Fruit fly (Drosophila melanogaster) whole organism, embryonic: ENCODE measurements around the gene Vps2.

Experiments
- Ada2b ChIP-seq: fragments of 200-800 bp; sonication (Bioruptor generic); IDR thresholded peaks from 2 replicates; pipeline ENCODE4 v1.3.6; 2022; ENCODE audit warnings: missing biosample characterization, missing genetic modification characterization
- Atf-2 ChIP-seq: fragments of 200-800 bp; sonication (Bioruptor generic); optimal IDR thresholded peaks from 2 replicates; lab custom pipeline; 2016; ENCODE audit warnings: missing biosample characterization, missing genetic modification characterization
- Blimp-1 ChIP-seq: fragments of 200-800 bp; sonication (Bioruptor generic); optimal IDR thresholded peaks from 3 replicates; lab custom pipeline; 2018; ENCODE audit warnings: missing biosample characterization, missing genetic modification characterization, mild to moderate bottlenecking, moderate library complexity, missing genetic modification reagents
- CG1024 ChIP-seq: fragments of 200-800 bp; sonication (Bioruptor generic); IDR thresholded peaks from 2 replicates; pipeline ENCODE4 v1.3.6; 2022; ENCODE audit warnings: missing biosample characterization, missing genetic modification characterization
- CG10959 ChIP-seq: fragments of 200-800 bp; sonication (Bioruptor generic); IDR thresholded peaks from 2 replicates; pipeline ENCODE4 v1.3.6; 2022; ENCODE audit warnings: missing biosample characterization, missing genetic modification characterization
- CG11456 ChIP-seq: fragments of 200-800 bp; sonication (Bioruptor generic); IDR thresholded peaks from 3 replicates; pipeline ENCODE4 v1.3.6; 2022; ENCODE audit warnings: missing biosample characterization, missing genetic modification characterization
- CG11695 ChIP-seq: fragments of 200-800 bp; sonication (Bioruptor generic); IDR thresholded peaks from 3 replicates; pipeline ENCODE4 v1.3.6; 2022; ENCODE audit warnings: missing biosample characterization, missing genetic modification characterization
- CG11723 ChIP-seq: fragments of 200-800 bp; sonication (Bioruptor generic); optimal IDR thresholded peaks from 2 replicates; lab custom pipeline; 2017; ENCODE audit warnings: missing biosample characterization, mild to moderate bottlenecking, missing genetic modification characterization
- CG12155 ChIP-seq: fragments of 200-800 bp; sonication (Bioruptor generic); optimal IDR thresholded peaks from 3 replicates; lab custom pipeline; 2016; ENCODE audit warnings: missing biosample characterization, missing genetic modification characterization
- CG12299 ChIP-seq: fragments of 200-800 bp; sonication (Bioruptor generic); optimal IDR thresholded peaks from 2 replicates; lab custom pipeline; 2018; ENCODE audit warnings: missing biosample characterization, mild to moderate bottlenecking, missing genetic modification characterization
- CG12659 ChIP-seq: fragments of 200-800 bp; sonication (Bioruptor generic); optimal IDR thresholded peaks from 3 replicates; lab custom pipeline; 2017; ENCODE audit warnings: mild to moderate bottlenecking, missing biosample characterization, missing genetic modification reagents, missing genetic modification characterization
- CG30020 ChIP-seq: fragments of 200-800 bp; optimal IDR thresholded peaks from 2 replicates; lab custom pipeline; 2019; ENCODE audit warnings: missing biosample characterization, mild to moderate bottlenecking, missing genetic modification characterization, moderate library complexity
- CG30403 ChIP-seq: fragments of 200-800 bp; sonication (Bioruptor generic); optimal IDR thresholded peaks from 3 replicates; lab custom pipeline; 2016; ENCODE audit warnings: missing biosample characterization, missing genetic modification characterization
- CG31224 ChIP-seq: fragments of 200-800 bp; sonication (Bioruptor generic); IDR thresholded peaks from 2 replicates; pipeline ENCODE4 v1.3.6; 2022; ENCODE audit warnings: missing biosample characterization, missing genetic modification characterization
- CG32767 ChIP-seq: fragments of 200-800 bp; sonication (Bioruptor generic); IDR thresholded peaks from 2 replicates; pipeline ENCODE4 v1.3.6; 2022; ENCODE audit warnings: missing biosample characterization, missing genetic modification characterization
- CG33213 ChIP-seq: fragments of 200-800 bp; sonication (Bioruptor generic); optimal IDR thresholded peaks from 3 replicates; lab custom pipeline; 2016; ENCODE audit warnings: missing biosample characterization, missing genetic modification characterization
- CG3838 ChIP-seq: fragments of 200-800 bp; sonication (Bioruptor generic); optimal IDR thresholded peaks from 3 replicates; lab custom pipeline; 2016; ENCODE audit warnings: missing biosample characterization, missing genetic modification characterization
- CG4360 ChIP-seq: fragments of 200-800 bp; sonication (Bioruptor generic); IDR thresholded peaks from 2 replicates; pipeline ENCODE4 v1.3.6; 2022; ENCODE audit warnings: missing biosample characterization, missing genetic modification characterization
- CG4820 ChIP-seq: fragments of 200-800 bp; sonication (Bioruptor generic); optimal IDR thresholded peaks from 3 replicates; lab custom pipeline; 2016; ENCODE audit warnings: missing biosample characterization, missing genetic modification characterization
- CG6254 ChIP-seq: fragments of 200-800 bp; sonication (Bioruptor generic); optimal IDR thresholded peaks from 3 replicates; lab custom pipeline; 2017; ENCODE audit warnings: mild to moderate bottlenecking, missing biosample characterization, missing genetic modification reagents, missing genetic modification characterization
- CG6854 ChIP-seq: fragments of 200-800 bp; sonication (Bioruptor generic); optimal IDR thresholded peaks from 3 replicates; lab custom pipeline; 2017; ENCODE audit warnings: missing biosample characterization, mild to moderate bottlenecking, missing genetic modification characterization
- CG7987 ChIP-seq: fragments of 200-800 bp; sonication (Bioruptor generic); optimal IDR thresholded peaks from 2 replicates; lab custom pipeline; 2018; ENCODE audit warnings: missing biosample characterization, mild to moderate bottlenecking, missing genetic modification characterization, moderate library complexity
- CG8765 ChIP-seq: fragments of 200-800 bp; sonication (Bioruptor generic); IDR thresholded peaks from 2 replicates; pipeline ENCODE4 v1.3.6; 2022; ENCODE audit warnings: missing biosample characterization, missing genetic modification characterization
- Chrac-16 ChIP-seq: fragments of 200-800 bp; sonication (Bioruptor generic); optimal IDR thresholded peaks from 3 replicates; lab custom pipeline; 2016; ENCODE audit warnings: missing biosample characterization, missing genetic modification characterization
- Dad ChIP-seq: fragments of 200-800 bp; sonication (Bioruptor generic); optimal IDR thresholded peaks from 3 replicates; lab custom pipeline; 2016; ENCODE audit warnings: missing biosample characterization, missing genetic modification characterization
- Dip3 ChIP-seq: fragments of 200-800 bp; sonication (Bioruptor generic); optimal IDR thresholded peaks from 3 replicates; lab custom pipeline; 2016; ENCODE audit warnings: missing biosample characterization, missing genetic modification characterization
- E2f1 ChIP-seq: fragments of 200-800 bp; sonication (Bioruptor generic); IDR thresholded peaks from 2 replicates; pipeline ENCODE4 v1.3.6; 2022; ENCODE audit warnings: missing biosample characterization, missing genetic modification characterization
- Fer2 ChIP-seq: fragments of 200-800 bp; sonication (Bioruptor generic); optimal IDR thresholded peaks from 2 replicates; lab custom pipeline; 2018; ENCODE audit warnings: missing biosample characterization, mild to moderate bottlenecking, missing genetic modification characterization, moderate library complexity
- Gug ChIP-seq: fragments of 200-800 bp; sonication (Bioruptor generic); IDR thresholded peaks from 4 replicates; pipeline ENCODE4 v1.3.6; 2022; ENCODE audit warnings: missing biosample characterization, missing genetic modification characterization
- HHEX ChIP-seq: fragments of 200-800 bp; sonication (Bioruptor generic); optimal IDR thresholded peaks from 3 replicates; lab custom pipeline; 2017; ENCODE audit warnings: missing biosample characterization, mild to moderate bottlenecking, missing genetic modification characterization, missing genetic modification reagents
- HmgD ChIP-seq: fragments of 200-800 bp; sonication (Bioruptor generic); optimal IDR thresholded peaks from 3 replicates; lab custom pipeline; 2016; ENCODE audit warnings: missing biosample characterization, missing genetic modification characterization
- Hr51 ChIP-seq, 2 experiments: fragments of 200-800 bp; sonication (Bioruptor generic); optimal IDR thresholded peaks; 2 replicates in 1 of 2; 3 replicates in 1 of 2; lab custom pipeline; 2016 to 2018; ENCODE audit warnings: missing biosample characterization in 2 of 2, missing genetic modification characterization in 2 of 2, mild to moderate bottlenecking in 1 of 2, moderate library complexity in 1 of 2
- Kr ChIP-seq: fragments of 200-800 bp; sonication (Bioruptor generic); optimal IDR thresholded peaks from 2 replicates; lab custom pipeline; 2017; ENCODE audit warnings: missing biosample characterization, mild to moderate bottlenecking, missing genetic modification characterization
- Lim3 ChIP-seq: fragments of 200-800 bp; sonication (Bioruptor generic); IDR thresholded peaks from 2 replicates; pipeline ENCODE4 v1.3.6; 2022; ENCODE audit warnings: missing biosample characterization, missing genetic modification characterization
- Myb ChIP-seq: fragments of 200-800 bp; sonication (Bioruptor generic); optimal IDR thresholded peaks from 2 replicates; lab custom pipeline; 2016; ENCODE audit warnings: missing biosample characterization, missing genetic modification characterization
- Ssrp ChIP-seq: fragments of 200-800 bp; sonication (Bioruptor generic); optimal IDR thresholded peaks from 2 replicates; lab custom pipeline; 2018; ENCODE audit warnings: missing biosample characterization, mild to moderate bottlenecking, missing genetic modification characterization, moderate library complexity
- Vsx1 ChIP-seq: fragments of 200-800 bp; sonication (Bioruptor generic); optimal IDR thresholded peaks from 2 replicates; lab custom pipeline; 2017; ENCODE audit warnings: missing biosample characterization, mild to moderate bottlenecking, missing genetic modification characterization, missing genetic modification reagents
- eyg ChIP-seq: fragments of 200-800 bp; sonication (Bioruptor generic); optimal IDR thresholded peaks from 3 replicates; lab custom pipeline; 2016; ENCODE audit warnings: missing biosample characterization, missing genetic modification characterization
- fd102C ChIP-seq: fragments of 200-800 bp; sonication (Bioruptor generic); optimal IDR thresholded peaks from 2 replicates; lab custom pipeline; 2018; ENCODE audit warnings: missing biosample characterization, mild to moderate bottlenecking, missing genetic modification characterization, moderate library complexity
- gcm ChIP-seq: fragments of 200-800 bp; sonication (Bioruptor generic); optimal IDR thresholded peaks from 2 replicates; lab custom pipeline; 2019; ENCODE audit warnings: missing biosample characterization, mild to moderate bottlenecking, missing genetic modification characterization, moderate library complexity
- gfzf ChIP-seq: fragments of 200-800 bp; sonication (Bioruptor generic); optimal IDR thresholded peaks from 2 replicates; lab custom pipeline; 2016; ENCODE audit warnings: missing biosample characterization, mild to moderate bottlenecking, missing genetic modification characterization, moderate library complexity
- kah ChIP-seq: fragments of 200-800 bp; sonication (Bioruptor generic); optimal IDR thresholded peaks from 2 replicates; lab custom pipeline; 2018; ENCODE audit warnings: missing biosample characterization, mild to moderate bottlenecking, missing genetic modification characterization
- mam ChIP-seq: fragments of 200-800 bp; sonication (Bioruptor generic); optimal IDR thresholded peaks from 3 replicates; lab custom pipeline; 2016; ENCODE audit warnings: missing biosample characterization, missing genetic modification characterization
- mld ChIP-seq: fragments of 200-800 bp; sonication (Bioruptor generic); IDR thresholded peaks from 3 replicates; pipeline ENCODE4 v1.3.6; 2022; ENCODE audit warnings: missing biosample characterization, missing genetic modification characterization; ENCODE audit not compliant: partially characterized antibody
- nom ChIP-seq: fragments of 200-800 bp; sonication (Bioruptor generic); optimal IDR thresholded peaks from 2 replicates; lab custom pipeline; 2017; ENCODE audit warnings: missing biosample characterization, missing genetic modification characterization, mild to moderate bottlenecking, moderate library complexity, missing genetic modification reagents
- sna ChIP-seq: fragments of 200-800 bp; sonication (Bioruptor generic); IDR thresholded peaks from 2 replicates; pipeline ENCODE4 v1.3.6; 2022; ENCODE audit warnings: missing biosample characterization, missing genetic modification characterization; ENCODE audit not compliant: partially characterized antibody
- tap ChIP-seq: fragments of 200-800 bp; optimal IDR thresholded peaks from 3 replicates; lab custom pipeline; 2019; ENCODE audit warnings: missing biosample characterization, mild to moderate bottlenecking, missing genetic modification characterization, moderate library complexity
- toy ChIP-seq: fragments of 200-800 bp; sonication (Bioruptor generic); IDR thresholded peaks from 2 replicates; pipeline ENCODE4 v1.3.6; 2022; ENCODE audit warnings: missing biosample characterization, missing genetic modification characterization
- unpg ChIP-seq: fragments of 200-800 bp; sonication (Bioruptor generic); optimal IDR thresholded peaks from 3 replicates; lab custom pipeline; 2018; ENCODE audit warnings: missing biosample characterization, mild to moderate bottlenecking, missing genetic modification characterization, moderate library complexity
- zf30C ChIP-seq: fragments of 200-800 bp; sonication (Bioruptor generic); optimal IDR thresholded peaks from 3 replicates; lab custom pipeline; 2018; ENCODE audit warnings: missing biosample characterization, mild to moderate bottlenecking, missing genetic modification characterization

The Vps2 gene

DNA sequence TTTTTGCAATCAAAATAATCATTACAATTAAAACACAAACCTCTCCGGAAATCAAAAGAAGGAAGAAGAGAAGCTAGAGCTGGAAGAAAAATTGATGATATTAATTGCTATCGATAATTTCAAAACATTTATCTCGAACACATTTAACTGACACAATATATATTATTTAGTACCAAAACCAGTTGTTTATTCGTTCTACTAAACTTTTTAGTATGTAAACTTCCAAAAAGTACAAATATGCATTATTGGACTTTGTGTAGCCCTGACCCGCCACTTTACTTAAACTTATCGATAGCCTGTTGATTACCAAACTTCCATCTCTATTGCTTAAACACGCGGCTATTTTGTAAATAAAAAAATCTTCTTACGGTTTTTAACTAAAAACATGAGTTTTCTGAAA lies 6.6 kb downstream of the Vps2 start, which contains the start of the genes RpL34a and Trmt61 (continued):
- peak; percentile 48 for TF ChIP-seq HmgD (GFP tag; lab: Kevin White, UChicago)
- no peak for TF ChIP-seq Gug
- no peak for TF ChIP-seq Lim3 (GFP tag; lab: Robert Waterston, UW)
- TF ChIP-seq Blimp-1 = peak; percentile 73
- TF ChIP-seq Myb (GFP tag; lab: Kevin White, UChicago) = peak; percentile 33
- TF ChIP-seq CG3838 (GFP tag; lab: Kevin White, UChicago) = no peak
- peak; percentile 83 for TF ChIP-seq kah (GFP tag; lab: Kevin White, UChicago)
- TF ChIP-seq CG1024 (GFP tag; lab: Robert Waterston, UW) = no peak
- TF ChIP-seq eyg (GFP tag; lab: Kevin White, UChicago) = peak; percentile 86
- peak; percentile 36 for TF ChIP-seq Dip3 (GFP tag; lab: Kevin White, UChicago)
- TF ChIP-seq CG7987 (GFP tag; lab: Kevin White, UChicago) = peak; percentile 91
- peak; percentile 84 for TF ChIP-seq CG30403 (GFP tag; lab: Kevin White, UChicago)
- peak; percentile 69 for TF ChIP-seq Dad (GFP tag; lab: Kevin White, UChicago)
- peak; percentile 93 for TF ChIP-seq Vsx1
- no peak for TF ChIP-seq CG8765 (GFP tag; lab: Robert Waterston, UW)
- TF ChIP-seq CG10959 (GFP tag; lab: Robert Waterston, UW) = peak; percentile 52; the same call in 1 of the 2 replicates
- peak; percentile 79 for TF ChIP-seq CG32767 (GFP tag; lab: Robert Waterston, UW)
- TF ChIP-seq nom (GFP tag; lab: Kevin White, UChicago) = peak; percentile 79
- TF ChIP-seq mld (GFP tag; lab: Robert Waterston, UW) = no peak; the same call in 2 of the 3 replicates
- peak; percentile 90 for TF ChIP-seq Fer2 (tag; lab: Kevin White, UChicago)
- peak; percentile 76 for TF ChIP-seq CG30020
- peak; percentile 35; the same call in 1 of the 2 replicates for TF ChIP-seq toy (GFP tag; lab: Robert Waterston, UW)
- TF ChIP-seq CG12155 (GFP tag; lab: Kevin White, UChicago) = peak; percentile 75
- TF ChIP-seq zf30C (GFP tag; lab: Kevin White, UChicago) = peak; percentile 28
- peak; percentile 95 for TF ChIP-seq CG12659 (GFP tag; lab: Kevin White, UChicago)
- peak; percentile 85 for TF ChIP-seq unpg (GFP tag; lab: Kevin White, UChicago)
- peak; percentile 84 for TF ChIP-seq CG11695 (GFP tag; lab: Robert Waterston, UW)
- peak; percentile 92 for TF ChIP-seq HHEX (GFP tag; lab: Kevin White, UChicago)
- TF ChIP-seq gcm (GFP tag; lab: Kevin White, UChicago) = peak; percentile 93
- no peak for TF ChIP-seq CG4360
- TF ChIP-seq CG6854 = peak; percentile 86
- peak; percentile 35 for TF ChIP-seq gfzf (GFP tag; lab: Kevin White, UChicago)
- TF ChIP-seq CG33213 = peak; percentile 86
- peak; percentile 61; the same call in 1 of the 3 replicates for TF ChIP-seq CG11456
- TF ChIP-seq Chrac-16 (GFP tag; lab: Kevin White, UChicago) = peak; percentile 44
- peak; percentile 84 for TF ChIP-seq E2f1 (GFP tag; lab: Robert Waterston, UW)
- TF ChIP-seq Kr = peak; percentile 27
- peak; percentile 76 for TF ChIP-seq CG12299 (tag; lab: Kevin White, UChicago)
- TF ChIP-seq Ada2b (GFP tag; lab: Robert Waterston, UW) = peak; percentile 56
- peak; percentile 78 for TF ChIP-seq mam (GFP tag; lab: Kevin White, UChicago)
- peak; percentile 64 for TF ChIP-seq Atf-2
- TF ChIP-seq CG6254 (GFP tag; lab: Kevin White, UChicago) = peak; percentile 84
- TF ChIP-seq tap (tag; lab: Kevin White, UChicago) = peak; percentile 83
- TF ChIP-seq fd102C (GFP tag; lab: Kevin White, UChicago) = peak; percentile 54
- peak; percentile 78 for TF ChIP-seq CG4820
- peak; percentile 76 to 86 for TF ChIP-seq Hr51 (GFP tag; optimal IDR thresholded peaks at IDR 0.05; lab: Kevin White, UChicago)
- TF ChIP-seq sna (GFP tag; lab: Robert Waterston, UW) = peak; percentile 92
- peak; percentile 72 for TF ChIP-seq Ssrp (tag; lab: Kevin White, UChicago)
- TF ChIP-seq CG11723 (GFP tag; lab: Kevin White, UChicago) = peak; percentile 84
- peak; percentile 46 for TF ChIP-seq CG31224
